Fruit fly (Drosophila melanogaster) whole organism, embryonic: ENCODE measurements around the gene CG12075.

Experiments used
- Aef1 ChIP-seq: fragments of 200-800 bp; sonication (Bioruptor generic); IDR thresholded peaks from 3 replicates; pipeline ENCODE4 v1.3.6; 2022; ENCODE audit warnings: missing biosample characterization, missing genetic modification characterization
- CG10267 ChIP-seq: fragments of 200-800 bp; sonication (Bioruptor generic); optimal IDR thresholded peaks from 2 replicates; lab custom pipeline; 2018; ENCODE audit warnings: missing biosample characterization, mild to moderate bottlenecking, missing genetic modification characterization, moderate library complexity
- CG10366 ChIP-seq: fragments of 200-800 bp; sonication (Bioruptor generic); IDR thresholded peaks from 2 replicates; pipeline ENCODE4 v1.3.6; 2022; ENCODE audit warnings: missing biosample characterization, missing genetic modification characterization
- CG11247 ChIP-seq: fragments of 200-800 bp; sonication (Bioruptor generic); IDR thresholded peaks from 2 replicates; pipeline ENCODE4 v1.3.6; 2022; ENCODE audit warnings: missing biosample characterization, missing genetic modification characterization
- CG12236 ChIP-seq: fragments of 200-800 bp; sonication (Bioruptor generic); optimal IDR thresholded peaks from 2 replicates; lab custom pipeline; 2016; ENCODE audit warnings: missing biosample characterization, missing genetic modification characterization
- CG12659 ChIP-seq: fragments of 200-800 bp; sonication (Bioruptor generic); optimal IDR thresholded peaks from 3 replicates; lab custom pipeline; 2017; ENCODE audit warnings: mild to moderate bottlenecking, missing biosample characterization, missing genetic modification reagents, missing genetic modification characterization
- CG12744 ChIP-seq: fragments of 200-800 bp; sonication (Bioruptor generic); optimal IDR thresholded peaks from 2 replicates; lab custom pipeline; 2016; ENCODE audit warnings: missing biosample characterization, missing genetic modification characterization
- CG14710 ChIP-seq: fragments of 200-800 bp; sonication (Bioruptor generic); optimal IDR thresholded peaks from 3 replicates; lab custom pipeline; 2019; ENCODE audit warnings: missing biosample characterization, mild to moderate bottlenecking, missing genetic modification characterization, moderate library complexity
- CG17359 ChIP-seq: fragments of 200-800 bp; sonication (Bioruptor generic); optimal IDR thresholded peaks from 3 replicates; lab custom pipeline; 2018; ENCODE audit warnings: missing biosample characterization, mild to moderate bottlenecking, missing genetic modification characterization, moderate library complexity
- CG17361 ChIP-seq: fragments of 200-800 bp; sonication (Bioruptor generic); IDR thresholded peaks from 3 replicates; pipeline ENCODE4 v1.3.6; 2022; ENCODE audit warnings: missing biosample characterization, missing genetic modification characterization
- CG18262 ChIP-seq: fragments of 200-800 bp; optimal IDR thresholded peaks from 3 replicates; lab custom pipeline; 2019; ENCODE audit warnings: missing biosample characterization, mild to moderate bottlenecking, missing genetic modification characterization, moderate library complexity
- CG2129 ChIP-seq: fragments of 200-800 bp; sonication (Bioruptor generic); IDR thresholded peaks from 2 replicates; pipeline ENCODE4 v1.3.6; 2022; ENCODE audit warnings: missing biosample characterization, missing genetic modification characterization; ENCODE audit not compliant: partially characterized antibody
- CG2678 ChIP-seq: fragments of 200-800 bp; sonication (Bioruptor generic); optimal IDR thresholded peaks from 3 replicates; lab custom pipeline; 2019; ENCODE audit warnings: missing biosample characterization, mild to moderate bottlenecking, missing genetic modification characterization, moderate library complexity
- CG30403 ChIP-seq: fragments of 200-800 bp; sonication (Bioruptor generic); optimal IDR thresholded peaks from 3 replicates; lab custom pipeline; 2016; ENCODE audit warnings: missing biosample characterization, missing genetic modification characterization
- CG31388 ChIP-seq: fragments of 200-800 bp; sonication (Bioruptor generic); optimal IDR thresholded peaks from 2 replicates; lab custom pipeline; 2016; ENCODE audit warnings: missing biosample characterization, missing genetic modification characterization
- CG31441 ChIP-seq: fragments of 200-800 bp; sonication (Bioruptor generic); IDR thresholded peaks from 2 replicates; pipeline ENCODE4 v1.3.6; 2022; ENCODE audit warnings: missing biosample characterization, missing genetic modification characterization
- CG7556 ChIP-seq: fragments of 200-800 bp; sonication (Bioruptor generic); optimal IDR thresholded peaks from 2 replicates; lab custom pipeline; 2017; ENCODE audit warnings: missing biosample characterization, mild to moderate bottlenecking, missing genetic modification characterization
- CG7839 ChIP-seq: fragments of 200-800 bp; sonication (Bioruptor generic); optimal IDR thresholded peaks from 3 replicates; lab custom pipeline; 2018; ENCODE audit warnings: missing biosample characterization, mild to moderate bottlenecking, missing genetic modification characterization, moderate library complexity
- CG8388 ChIP-seq: fragments of 200-800 bp; sonication (Bioruptor generic); optimal IDR thresholded peaks from 2 replicates; lab custom pipeline; 2019; ENCODE audit warnings: missing biosample characterization, mild to moderate bottlenecking, missing genetic modification characterization, moderate library complexity
- CG8924 ChIP-seq: fragments of 200-800 bp; optimal IDR thresholded peaks from 3 replicates; lab custom pipeline; 2019; ENCODE audit warnings: missing biosample characterization, mild to moderate bottlenecking, missing genetic modification characterization, moderate library complexity
- CTCF ChIP-seq: fragments of 200-800 bp; sonication (Bioruptor generic); optimal IDR thresholded peaks from 2 replicates; lab custom pipeline; 2017; ENCODE audit warnings: missing biosample characterization, mild to moderate bottlenecking, missing genetic modification characterization, moderate library complexity
- CoRest ChIP-seq: fragments of 200-800 bp; sonication (Bioruptor generic); optimal IDR thresholded peaks from 3 replicates; lab custom pipeline; 2018; ENCODE audit warnings: missing biosample characterization, mild to moderate bottlenecking, missing genetic modification characterization, moderate library complexity
- D ChIP-seq, 2 experiments: fragments of 200-800 bp in 1 of 2; fragments of >200 bp in 1 of 2; sonication (Bioruptor generic) in 1 of 2; optimal IDR thresholded peaks; 2 replicates in 1 of 2; 3 replicates in 1 of 2; lab custom pipeline; 2017; ENCODE audit warnings: mild to moderate bottlenecking in 1 of 2, missing biosample characterization in 1 of 2, missing genetic modification characterization in 1 of 2, missing genetic modification reagents in 1 of 2
- D19A ChIP-seq: fragments of 200-800 bp; optimal IDR thresholded peaks from 3 replicates; lab custom pipeline; 2019; ENCODE audit warnings: missing biosample characterization, mild to moderate bottlenecking, missing genetic modification characterization, moderate library complexity
- Dad ChIP-seq: fragments of 200-800 bp; sonication (Bioruptor generic); optimal IDR thresholded peaks from 3 replicates; lab custom pipeline; 2016; ENCODE audit warnings: missing biosample characterization, missing genetic modification characterization
- Drgx ChIP-seq: fragments of 200-800 bp; sonication (Bioruptor generic); IDR thresholded peaks from 2 replicates; pipeline ENCODE4 v1.3.6; 2022; ENCODE audit warnings: missing biosample characterization, missing genetic modification characterization
- E2f2 ChIP-seq: fragments of 200-800 bp; sonication (Bioruptor generic); IDR thresholded peaks from 2 replicates; pipeline ENCODE4 v1.3.6; 2022; ENCODE audit warnings: missing biosample characterization, missing genetic modification characterization
- Gsc ChIP-seq: fragments of 200-800 bp; sonication (Bioruptor generic); IDR thresholded peaks from 2 replicates; pipeline ENCODE4 v1.3.6; 2022; ENCODE audit warnings: missing biosample characterization, missing genetic modification characterization
- Hr51 ChIP-seq, 2 experiments: fragments of 200-800 bp; sonication (Bioruptor generic); optimal IDR thresholded peaks; 2 replicates in 1 of 2; 3 replicates in 1 of 2; lab custom pipeline; 2016 to 2018; ENCODE audit warnings: missing biosample characterization in 2 of 2, missing genetic modification characterization in 2 of 2, mild to moderate bottlenecking in 1 of 2, moderate library complexity in 1 of 2
- Oli ChIP-seq: fragments of 200-800 bp; sonication (Bioruptor generic); optimal IDR thresholded peaks from 2 replicates; lab custom pipeline; 2018; ENCODE audit warnings: missing biosample characterization, mild to moderate bottlenecking, missing genetic modification characterization, moderate library complexity
- PHDP ChIP-seq: fragments of 200-800 bp; sonication (Bioruptor generic); optimal IDR thresholded peaks from 3 replicates; lab custom pipeline; 2018; ENCODE audit warnings: missing biosample characterization, mild to moderate bottlenecking, missing genetic modification characterization, moderate library complexity
- Rfx ChIP-seq: fragments of 200-800 bp; sonication (Bioruptor generic); IDR thresholded peaks from 2 replicates; pipeline ENCODE4 v1.3.6; 2022; ENCODE audit warnings: missing biosample characterization, missing genetic modification characterization
- Sox100B ChIP-seq: fragments of 200-800 bp; sonication (Bioruptor generic); optimal IDR thresholded peaks from 3 replicates; lab custom pipeline; 2018; ENCODE audit warnings: missing biosample characterization, mild to moderate bottlenecking, missing genetic modification characterization
- Xrp1 ChIP-seq: fragments of 200-800 bp; sonication (Bioruptor generic); IDR thresholded peaks from 2 replicates; pipeline ENCODE4 v1.3.6; 2022; ENCODE audit warnings: missing biosample characterization, missing genetic modification characterization
- bsh ChIP-seq, 2 experiments: fragments of 200-800 bp; sonication (Bioruptor generic); optimal IDR thresholded peaks; 2 replicates each; lab custom pipeline; 2017 to 2018; ENCODE audit warnings: mild to moderate bottlenecking in 2 of 2, missing biosample characterization in 2 of 2, missing genetic modification characterization in 2 of 2, moderate library complexity in 1 of 2
- chn ChIP-seq: fragments of 200-800 bp; sonication (Bioruptor generic); optimal IDR thresholded peaks from 2 replicates; lab custom pipeline; 2016; ENCODE audit warnings: missing biosample characterization, missing genetic modification characterization
- gem ChIP-seq: fragments of 200-800 bp; sonication (Bioruptor generic); optimal IDR thresholded peaks from 2 replicates; lab custom pipeline; 2019; ENCODE audit warnings: missing biosample characterization, mild to moderate bottlenecking, missing genetic modification characterization, moderate library complexity
- grau ChIP-seq: fragments of 200-800 bp; optimal IDR thresholded peaks from 3 replicates; lab custom pipeline; 2019; ENCODE audit warnings: missing biosample characterization, mild to moderate bottlenecking, missing genetic modification characterization, moderate library complexity
- ham ChIP-seq: fragments of 200-800 bp; sonication (Bioruptor generic); IDR thresholded peaks from 2 replicates; pipeline ENCODE4 v1.3.6; 2022; ENCODE audit warnings: missing biosample characterization, missing genetic modification characterization
- lola ChIP-seq, 3 experiments: fragments of >200 bp in 2 of 3; fragments of 200-800 bp in 1 of 3; sonication (Bioruptor generic) in 1 of 3; optimal IDR thresholded peaks; 2 replicates each; lab custom pipeline; 2017 to 2019; ENCODE audit warnings: missing biosample characterization in 3 of 3, missing genetic modification characterization in 3 of 3, mild to moderate bottlenecking in 1 of 3, moderate library complexity in 1 of 3
- phol ChIP-seq: fragments of 200-800 bp; sonication (Bioruptor generic); optimal IDR thresholded peaks from 3 replicates; lab custom pipeline; 2018; ENCODE audit warnings: missing biosample characterization, mild to moderate bottlenecking, missing genetic modification characterization, moderate library complexity
- pita ChIP-seq: fragments of 200-800 bp; sonication (Bioruptor generic); optimal IDR thresholded peaks from 2 replicates; lab custom pipeline; 2017; ENCODE audit warnings: missing biosample characterization, mild to moderate bottlenecking, missing genetic modification characterization
- row ChIP-seq: fragments of 200-800 bp; sonication (Bioruptor generic); IDR thresholded peaks from 3 replicates; pipeline ENCODE4 v1.3.6; 2022; ENCODE audit warnings: missing biosample characterization, missing genetic modification characterization
- tgo ChIP-seq: fragments of 200-800 bp; sonication (Bioruptor generic); IDR thresholded peaks from 3 replicates; pipeline ENCODE4 v1.3.6; 2022; ENCODE audit warnings: missing biosample characterization, missing genetic modification characterization
- unpg ChIP-seq: fragments of 200-800 bp; sonication (Bioruptor generic); optimal IDR thresholded peaks from 3 replicates; lab custom pipeline; 2018; ENCODE audit warnings: missing biosample characterization, mild to moderate bottlenecking, missing genetic modification characterization, moderate library complexity
- zfh1 ChIP-seq: fragments of 200-800 bp; sonication (Bioruptor generic); IDR thresholded peaks from 3 replicates; pipeline ENCODE4 v1.3.6; 2022; ENCODE audit warnings: missing biosample characterization, missing genetic modification characterization

Gene CG12075

DNA sequence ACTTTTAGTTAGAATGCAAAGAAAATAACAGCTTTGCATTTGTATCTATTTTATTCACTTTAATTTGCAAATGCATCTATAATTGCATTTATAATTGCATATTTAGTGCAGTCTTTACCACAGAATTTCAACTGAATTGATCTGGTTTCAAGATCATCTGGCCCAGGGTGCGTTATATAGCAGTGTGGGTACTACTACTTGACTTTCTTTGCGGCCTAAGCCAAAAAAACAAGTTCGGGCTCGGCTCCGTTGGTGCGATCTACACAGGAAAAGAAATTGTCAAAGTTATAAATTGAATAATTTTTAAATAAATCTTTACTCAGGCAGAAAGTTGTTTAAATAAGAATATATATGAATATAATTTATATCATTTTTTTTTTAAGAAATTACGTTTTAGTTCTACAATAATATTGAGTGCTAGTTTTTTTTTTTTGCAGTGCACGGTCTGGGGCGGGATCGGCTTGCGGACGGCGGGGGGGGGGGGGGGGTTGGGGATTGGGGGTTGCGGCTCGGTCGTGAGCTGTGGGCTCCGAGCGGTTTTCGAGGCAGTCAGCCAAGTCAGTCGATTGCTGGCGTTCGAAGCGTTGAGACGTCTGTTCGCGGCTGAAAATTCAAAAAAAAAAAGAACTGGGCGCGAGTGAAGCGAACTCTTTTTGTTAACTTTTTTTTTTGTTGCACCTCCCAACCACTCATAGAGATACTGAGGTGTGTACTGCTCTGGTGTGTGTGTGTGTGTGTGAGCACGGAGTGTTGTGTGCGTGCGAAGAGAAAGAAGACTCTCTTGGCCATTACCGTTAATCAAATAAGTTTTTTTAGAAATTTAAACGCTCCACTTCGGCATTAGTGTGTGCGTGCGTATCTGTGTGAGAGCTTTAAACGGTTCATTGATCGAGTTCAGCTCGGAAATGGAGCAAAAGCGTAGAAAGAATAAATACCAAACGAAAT lies 25.7 kb downstream of the CG12075 start (continued):
- TF ChIP-seq CG11247 (GFP tag; lab: Robert Waterston, UW) (peak; percentile 75), CG31388 (GFP tag; lab: Kevin White, UChicago) (no peak), pita (GFP tag; lab: Kevin White, UChicago) (no peak), CG12744 (no peak)

DNA sequence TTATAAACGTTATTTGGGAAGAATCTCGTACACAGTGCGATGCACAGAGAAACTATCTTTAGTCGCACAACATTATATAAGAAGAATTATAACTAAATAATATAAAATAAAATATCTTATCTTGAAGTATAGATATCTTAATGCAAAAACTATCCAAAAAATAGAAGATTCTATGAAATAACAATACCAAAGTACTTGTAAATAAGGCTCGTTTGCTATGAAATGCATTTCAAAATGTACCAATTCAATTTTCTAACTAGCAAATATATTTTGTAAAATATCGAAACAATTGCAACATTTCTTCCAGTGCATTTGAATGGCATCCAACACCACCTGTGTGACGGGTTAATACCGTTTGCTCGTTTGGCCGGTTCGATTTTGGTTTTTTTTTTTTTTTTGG lies 28.1 kb downstream of the CG12075 start:
- TF ChIP-seq unpg (GFP tag; lab: Kevin White, UChicago), result peak; percentile 20
- peak; percentile 14; the same call in 1 of the 2 replicates for TF ChIP-seq CG10366 (GFP tag; lab: Robert Waterston, UW)
- no peak for TF ChIP-seq chn (GFP tag; lab: Kevin White, UChicago)
- peak; percentile 53 for TF ChIP-seq CG7839 (tag; lab: Kevin White, UChicago)
- peak; percentile 56 for TF ChIP-seq grau (tag; lab: Kevin White, UChicago)
- no peak for TF ChIP-seq CG8388 (GFP tag; lab: Kevin White, UChicago)
- peak; percentile 22; the same call in 1 of the 3 replicates for TF ChIP-seq row (GFP tag; lab: Robert Waterston, UW)
- TF ChIP-seq CG12236, result no peak
- TF ChIP-seq CG14710 (tag; lab: Kevin White, UChicago), result peak; percentile 23
- TF ChIP-seq Oli (tag; lab: Kevin White, UChicago), result peak; percentile 34
- TF ChIP-seq Hr51 (GFP tag; optimal IDR thresholded peaks at IDR 0.05; lab: Kevin White, UChicago), result peak in 1 of 2 experiments; percentile 50
- no peak for TF ChIP-seq Dad
- TF ChIP-seq D19A (tag; lab: Kevin White, UChicago), result peak; percentile 42
- TF ChIP-seq tgo (GFP tag; lab: Robert Waterston, UW), result peak; percentile 27; the same call in 1 of the 3 replicates
- TF ChIP-seq CG12659 (GFP tag; lab: Kevin White, UChicago), result peak; percentile 2
- TF ChIP-seq CG7556 (GFP tag; lab: Kevin White, UChicago), result peak; percentile 21
- TF ChIP-seq Aef1 (GFP tag; lab: Robert Waterston, UW), result no peak
- 0 out of 2 replicates have a peak, but pooled peaks have one; percentile 22 for TF ChIP-seq Rfx
- peak; percentile 58 for TF ChIP-seq CG18262 (tag; lab: Kevin White, UChicago)
- peak; percentile 51 for TF ChIP-seq CG31441 (GFP tag; lab: Robert Waterston, UW)
- TF ChIP-seq CG17361 (GFP tag; lab: Robert Waterston, UW), result peak; percentile 43; the same call in 1 of the 3 replicates
- TF ChIP-seq CG2678 (tag; lab: Kevin White, UChicago), result peak; percentile 66
- TF ChIP-seq D (optimal IDR thresholded peaks at IDR 0.05; lab: Kevin White, UChicago), result no peak
- TF ChIP-seq D (GFP tag; optimal IDR thresholded peaks at IDR 0.05; lab: Kevin White, UChicago), result peak; percentile 2
- peak; percentile 40 for TF ChIP-seq CG8924 (tag; lab: Kevin White, UChicago)
- TF ChIP-seq CG30403, result no peak
- TF ChIP-seq CTCF, result no peak
- peak in 1 of 2 experiments; percentile 28 for TF ChIP-seq bsh (GFP tag; optimal IDR thresholded peaks at IDR 0.05; lab: Kevin White, UChicago)
- TF ChIP-seq PHDP (tag; lab: Kevin White, UChicago), result peak; percentile 28
- TF ChIP-seq Sox100B, result peak; percentile 27
- no peak for TF ChIP-seq ham (GFP tag; lab: Robert Waterston, UW)
- peak; percentile 28 for TF ChIP-seq phol (tag; lab: Kevin White, UChicago)
- no peak; the same call in 1 of the 2 replicates for TF ChIP-seq Xrp1 (GFP tag; lab: Robert Waterston, UW)
- TF ChIP-seq CoRest (tag; lab: Kevin White, UChicago), result peak; percentile 49
- peak; percentile 24 for TF ChIP-seq CG10267 (tag; lab: Kevin White, UChicago)
- TF ChIP-seq Gsc (GFP tag; lab: Robert Waterston, UW), result no peak
- TF ChIP-seq CG2129, result no peak
- TF ChIP-seq Drgx, result peak; percentile 33; the same call in 1 of the 2 replicates
- 0 out of 2 replicates have a peak, but pooled peaks have one; percentile 15 for TF ChIP-seq E2f2
- TF ChIP-seq zfh1 (GFP tag; lab: Robert Waterston, UW), result no peak
- TF ChIP-seq lola (GFP tag; optimal IDR thresholded peaks at IDR 0.05; lab: Kevin White, UChicago), result peak in 1 of 3 experiments; percentile 25
- peak; percentile 63 for TF ChIP-seq gem
- peak; percentile 13 for TF ChIP-seq CG17359 (tag; lab: Kevin White, UChicago)
